Worm (Caenorhabditis elegans) whole organism, young adult: ENCODE measurements around the gene Y27F2A.11.

ENCODE experiments used
- F23B12.7 ChIP-seq: sonication (generic microtip); optimal IDR thresholded peaks from 2 replicates; lab custom pipeline; 2017; ENCODE audit warnings: missing genetic modification characterization, mild to moderate bottlenecking, missing compliant biosample characterization, antibody characterized with exemption, moderate library complexity; ENCODE audit not compliant: insufficient read depth
- F39B2.1 ChIP-seq: fragments of 200-800 bp; sonication (Bioruptor generic); IDR thresholded peaks from 2 replicates; pipeline ENCODE4 v1.3.6; 2022; ENCODE audit warnings: missing genetic modification reagents, missing genetic modification characterization, missing compliant biosample characterization
- F52B5.7 ChIP-seq: sonication (generic microtip); optimal IDR thresholded peaks from 2 replicates; lab custom pipeline; 2016; ENCODE audit warnings: mild to moderate bottlenecking, missing genetic modification characterization, missing compliant biosample characterization
- F55B11.4 ChIP-seq: sonication (generic microtip); optimal IDR thresholded peaks from 2 replicates; lab custom pipeline; 2016; ENCODE audit warnings: missing compliant biosample characterization, missing genetic modification characterization, borderline replicate concordance; ENCODE audit not compliant: insufficient read depth
- Y79H2A.3 ChIP-seq: fragments of 200-800 bp; sonication (Bioruptor generic); conservative IDR thresholded peaks from 2 replicates; pipeline ENCODE4 v1.3.6; 2022; ENCODE audit warnings: missing genetic modification reagents, missing genetic modification characterization, missing compliant biosample characterization
- ceh-58 ChIP-seq: fragments of 200-800 bp; sonication (Bioruptor generic); IDR thresholded peaks from 2 replicates; pipeline ENCODE4 v1.3.6; 2022; ENCODE audit warnings: missing genetic modification characterization, missing compliant biosample characterization
- ceh-91 ChIP-seq: fragments of 200-800 bp; sonication (Bioruptor generic); IDR thresholded peaks from 2 replicates; pipeline ENCODE4 v1.3.6; 2022; ENCODE audit warnings: missing genetic modification reagents, missing genetic modification characterization, missing compliant biosample characterization
- efl-1 ChIP-seq: fragments of 150-350 bp; optimal IDR thresholded peaks from 2 replicates; lab custom pipeline; 2014; ENCODE audit warnings: missing biosample characterization, missing genetic modification reagents, missing genetic modification characterization
- egl-18 ChIP-seq: fragments of 200-800 bp; sonication (Bioruptor generic); IDR thresholded peaks from 2 replicates; pipeline ENCODE4 v1.3.6; 2022; ENCODE audit warnings: missing genetic modification reagents, missing genetic modification characterization, missing compliant biosample characterization
- lag-1 ChIP-seq: fragments of 200-800 bp; sonication (Bioruptor generic); IDR thresholded peaks from 2 replicates; pipeline ENCODE4 v1.3.6; 2022; ENCODE audit warnings: missing genetic modification reagents, missing genetic modification characterization, missing compliant biosample characterization
- let-526 ChIP-seq: fragments of 200-800 bp; sonication (Bioruptor generic); IDR thresholded peaks from 2 replicates; pipeline ENCODE4 v1.3.6; 2022; ENCODE audit warnings: missing genetic modification reagents, missing genetic modification characterization, missing compliant biosample characterization
- madf-6 ChIP-seq: fragments of 200-800 bp; sonication (Bioruptor generic); IDR thresholded peaks from 2 replicates; pipeline ENCODE4 v1.3.6; 2022; ENCODE audit warnings: missing genetic modification reagents, missing genetic modification characterization, missing compliant biosample characterization
- pha-4 ChIP-seq: fragments of 150-350 bp; sonication (generic microtip); optimal IDR thresholded peaks from 2 replicates; lab custom pipeline; 2014; ENCODE audit warnings: missing biosample characterization, missing genetic modification reagents, missing genetic modification characterization
- repo-1 ChIP-seq: sonication (generic microtip); optimal IDR thresholded peaks from 2 replicates; lab custom pipeline; 2017; ENCODE audit warnings: mild to moderate bottlenecking, missing genetic modification characterization, missing compliant biosample characterization

- TF ChIP-seq F52B5.7 (no peak), madf-6 (GFP tag; lab: Robert Waterston, UW) (no peak), lag-1 (GFP tag; lab: Robert Waterston, UW) (no peak), ceh-91 (GFP tag; lab: Robert Waterston, UW) (no peak), pha-4 (tag; lab: Kevin White, UChicago) (no peak), Y79H2A.3 (no peak), F39B2.1 (no peak), efl-1 (no peak), F23B12.7 (tag; lab: Kevin White, UChicago) (no peak), egl-18 (GFP tag; lab: Robert Waterston, UW) (no peak), ceh-58 (GFP tag; lab: Robert Waterston, UW) (no peak), let-526 (no peak), F55B11.4 (no peak), repo-1 (tag; lab: Kevin White, UChicago) (no peak)
These were observed 34.8 kb upstream of the Y27F2A.11 start, which contains the start of gene sri-32 for ce11 chrII:3154383-3154782.
